1 fruit fly cellular context compared by ENCODE assay signal in genomic region chr3L:346656-347640, dm6.
TF ChIP-seq lines count a peak whose summit lies in the region.

TSS of gene mth (minus strand) at chr3L:346957.

TF ChIP-seq in whole organism, embryonic, 481 proteins besides CTCF, POLR2A, EP300 and RAD21 (continued from another document):
- TF ChIP-seq Nf-YB (GFP tag; optimal IDR thresholded peaks at IDR 0.05; lab: Kevin White, UChicago) (no peak), klu (GFP tag; IDR thresholded peaks at IDR 0.05; lab: Robert Waterston, UW) (no peak), slbo (GFP tag; IDR thresholded peaks at IDR 0.05; lab: Robert Waterston, UW) (peak; percentile 53), croc (GFP tag; conservative IDR thresholded peaks at IDR 0.05; lab: Robert Waterston, UW) (peak; percentile 39; the same call in 1 of the 3 replicates), pb (GFP tag; optimal IDR thresholded peaks at IDR 0.05; lab: Kevin White, UChicago) (peak; percentile 15), cato (GFP tag; optimal IDR thresholded peaks at IDR 0.05; lab: Kevin White, UChicago; ENCODE audit: borderline replicate concordance) (no peak), CG13296 (GFP tag; optimal IDR thresholded peaks at IDR 0.05; lab: Kevin White, UChicago) (no peak), Abd-B (GFP tag; optimal IDR thresholded peaks at IDR 0.05; lab: Kevin White, UChicago) (peak; percentile 60), sens-2 (GFP tag; IDR thresholded peaks at IDR 0.05; lab: Robert Waterston, UW) (no peak), CG9797 (GFP tag; optimal IDR thresholded peaks at IDR 0.05; lab: Kevin White, UChicago) (peak; percentile 54), lilli (GFP tag; optimal IDR thresholded peaks at IDR 0.05; lab: Kevin White, UChicago) (peak; percentile 69), CG15514 (GFP tag; optimal IDR thresholded peaks at IDR 0.05; lab: Kevin White, UChicago) (peak; percentile 91), fd102C (GFP tag; optimal IDR thresholded peaks at IDR 0.05; lab: Kevin White, UChicago) (no peak), CG2116 (GFP tag; optimal IDR thresholded peaks at IDR 0.05; lab: Kevin White, UChicago) (peak; percentile 94), trem (tag; optimal IDR thresholded peaks at IDR 0.05; lab: Kevin White, UChicago) (peak; percentile 77), CG17912 (GFP tag; optimal IDR thresholded peaks at IDR 0.05; lab: Kevin White, UChicago) (no peak), inv (GFP tag; IDR thresholded peaks at IDR 0.05; lab: Robert Waterston, UW; ENCODE audit: partially characterized antibody) (peak; percentile 99), stc (GFP tag; IDR thresholded peaks at IDR 0.05; lab: Robert Waterston, UW) (peak; percentile 27; the same call in 1 of the 2 replicates), CG2875 (GFP tag; optimal IDR thresholded peaks at IDR 0.05; lab: Kevin White, UChicago) (no peak), Meics (GFP tag; optimal IDR thresholded peaks at IDR 0.05; lab: Kevin White, UChicago) (peak; percentile 8), CG6813 (GFP tag; optimal IDR thresholded peaks at IDR 0.05; lab: Kevin White, UChicago) (no peak), Hsf (GFP tag; optimal IDR thresholded peaks at IDR 0.05; lab: Kevin White, UChicago) (peak; percentile 69), gsb (GFP tag; IDR thresholded peaks at IDR 0.05; lab: Robert Waterston, UW) (no peak), CG1024 (GFP tag; IDR thresholded peaks at IDR 0.05; lab: Robert Waterston, UW) (no peak), CG8281 (tag; optimal IDR thresholded peaks at IDR 0.05; lab: Kevin White, UChicago) (peak; percentile 26), corto (GFP tag; optimal IDR thresholded peaks at IDR 0.05; lab: Kevin White, UChicago) (peak; percentile 58), NC2β (GFP tag; optimal IDR thresholded peaks at IDR 0.05; lab: Kevin White, UChicago) (no peak)
